Fruit fly (Drosophila melanogaster) whole organism, embryonic: ENCODE results near the gene Pcyt1.
A peak's percentile ranks its signal among the peaks of the same experiment; 100 is the strongest.

Experiments used
- Abd-B ChIP-seq: fragments of 200-800 bp; sonication (Bioruptor generic); optimal IDR thresholded peaks from 2 replicates; lab custom pipeline; 2018; ENCODE audit warnings: missing biosample characterization, mild to moderate bottlenecking, missing genetic modification characterization, moderate library complexity
- Ada2b ChIP-seq: fragments of 200-800 bp; sonication (Bioruptor generic); IDR thresholded peaks from 2 replicates; pipeline ENCODE4 v1.3.6; 2022; ENCODE audit warnings: missing biosample characterization, missing genetic modification characterization
- Blimp-1 ChIP-seq: fragments of 200-800 bp; sonication (Bioruptor generic); optimal IDR thresholded peaks from 3 replicates; lab custom pipeline; 2018; ENCODE audit warnings: missing biosample characterization, missing genetic modification characterization, mild to moderate bottlenecking, moderate library complexity, missing genetic modification reagents
- CG11504 ChIP-seq: fragments of 200-800 bp; sonication (Bioruptor generic); optimal IDR thresholded peaks from 3 replicates; lab custom pipeline; 2019; ENCODE audit warnings: missing biosample characterization, mild to moderate bottlenecking, missing genetic modification characterization, moderate library complexity
- CG12236 ChIP-seq: fragments of 200-800 bp; sonication (Bioruptor generic); optimal IDR thresholded peaks from 2 replicates; lab custom pipeline; 2016; ENCODE audit warnings: missing biosample characterization, missing genetic modification characterization
- CG12299 ChIP-seq: fragments of 200-800 bp; sonication (Bioruptor generic); optimal IDR thresholded peaks from 2 replicates; lab custom pipeline; 2018; ENCODE audit warnings: missing biosample characterization, mild to moderate bottlenecking, missing genetic modification characterization
- CG12391 ChIP-seq: fragments of 200-800 bp; sonication (Bioruptor generic); optimal IDR thresholded peaks from 3 replicates; lab custom pipeline; 2018; ENCODE audit warnings: missing biosample characterization, mild to moderate bottlenecking, missing genetic modification characterization, moderate library complexity
- CG12942 ChIP-seq: fragments of 200-800 bp; sonication (Bioruptor generic); optimal IDR thresholded peaks from 3 replicates; lab custom pipeline; 2016; ENCODE audit warnings: missing biosample characterization, missing genetic modification characterization
- CG14710 ChIP-seq: fragments of 200-800 bp; sonication (Bioruptor generic); optimal IDR thresholded peaks from 3 replicates; lab custom pipeline; 2019; ENCODE audit warnings: missing biosample characterization, mild to moderate bottlenecking, missing genetic modification characterization, moderate library complexity
- CG17385 ChIP-seq: fragments of 200-800 bp; sonication (Bioruptor generic); optimal IDR thresholded peaks from 3 replicates; lab custom pipeline; 2018; ENCODE audit warnings: missing biosample characterization, mild to moderate bottlenecking, missing genetic modification characterization
- CG17612 ChIP-seq: fragments of 200-800 bp; sonication (Bioruptor generic); IDR thresholded peaks from 2 replicates; pipeline ENCODE4 v1.3.6; 2022; ENCODE audit warnings: missing biosample characterization, missing genetic modification characterization
- CG18476 ChIP-seq: fragments of 200-800 bp; sonication (Bioruptor generic); optimal IDR thresholded peaks from 2 replicates; lab custom pipeline; 2016; ENCODE audit warnings: missing biosample characterization, mild to moderate bottlenecking, missing genetic modification characterization
- CG2875 ChIP-seq: fragments of 200-800 bp; sonication (Bioruptor generic); optimal IDR thresholded peaks from 2 replicates; lab custom pipeline; 2017; ENCODE audit warnings: missing biosample characterization, mild to moderate bottlenecking, missing genetic modification characterization, missing genetic modification reagents
- CG30020 ChIP-seq: fragments of 200-800 bp; optimal IDR thresholded peaks from 2 replicates; lab custom pipeline; 2019; ENCODE audit warnings: missing biosample characterization, mild to moderate bottlenecking, missing genetic modification characterization, moderate library complexity
- CG3838 ChIP-seq: fragments of 200-800 bp; sonication (Bioruptor generic); optimal IDR thresholded peaks from 3 replicates; lab custom pipeline; 2016; ENCODE audit warnings: missing biosample characterization, missing genetic modification characterization
- CG5953 ChIP-seq: fragments of 200-800 bp; sonication (Bioruptor generic); IDR thresholded peaks from 2 replicates; pipeline ENCODE4 v1.3.6; 2022; ENCODE audit warnings: missing biosample characterization, missing genetic modification characterization
- CG7372 ChIP-seq: fragments of 200-800 bp; sonication (Bioruptor generic); IDR thresholded peaks from 2 replicates; pipeline ENCODE4 v1.3.6; 2022; ENCODE audit warnings: missing biosample characterization, missing genetic modification characterization
- CG9215 ChIP-seq: fragments of 200-800 bp; sonication (Bioruptor generic); IDR thresholded peaks from 2 replicates; pipeline ENCODE4 v1.3.6; 2022; ENCODE audit warnings: missing biosample characterization, missing genetic modification characterization
- Dip3 ChIP-seq: fragments of 200-800 bp; sonication (Bioruptor generic); optimal IDR thresholded peaks from 3 replicates; lab custom pipeline; 2016; ENCODE audit warnings: missing biosample characterization, missing genetic modification characterization
- H2.0 ChIP-seq: fragments of 200-800 bp; sonication (Bioruptor generic); IDR thresholded peaks from 2 replicates; pipeline ENCODE4 v1.3.6; 2022; ENCODE audit warnings: missing biosample characterization, missing genetic modification characterization
- HLH3B ChIP-seq: fragments of 200-800 bp; sonication (Bioruptor generic); IDR thresholded peaks from 2 replicates; pipeline ENCODE4 v1.3.6; 2022; ENCODE audit warnings: missing biosample characterization, missing genetic modification characterization
- Hand ChIP-seq: fragments of 200-800 bp; sonication (Bioruptor generic); optimal IDR thresholded peaks from 2 replicates; lab custom pipeline; 2017; ENCODE audit warnings: mild to moderate bottlenecking, missing biosample characterization, missing genetic modification reagents, missing genetic modification characterization
- Rfx ChIP-seq: fragments of 200-800 bp; sonication (Bioruptor generic); IDR thresholded peaks from 2 replicates; pipeline ENCODE4 v1.3.6; 2022; ENCODE audit warnings: missing biosample characterization, missing genetic modification characterization
- Ssrp ChIP-seq: fragments of 200-800 bp; sonication (Bioruptor generic); optimal IDR thresholded peaks from 2 replicates; lab custom pipeline; 2018; ENCODE audit warnings: missing biosample characterization, mild to moderate bottlenecking, missing genetic modification characterization, moderate library complexity
- TFAM ChIP-seq: fragments of 200-800 bp; sonication (Bioruptor generic); optimal IDR thresholded peaks from 2 replicates; lab custom pipeline; 2017; ENCODE audit warnings: missing biosample characterization, missing genetic modification characterization, inconsistent platforms
- ap ChIP-seq: fragments of 200-800 bp; sonication (Bioruptor generic); IDR thresholded peaks from 2 replicates; pipeline ENCODE4 v1.3.6; 2022; ENCODE audit warnings: missing biosample characterization, missing genetic modification characterization
- ara ChIP-seq: fragments of 200-800 bp; sonication (Bioruptor generic); IDR thresholded peaks from 2 replicates; pipeline ENCODE4 v1.3.6; 2022; ENCODE audit warnings: missing biosample characterization, missing genetic modification characterization
- ash1 ChIP-seq: fragments of 200-800 bp; sonication (Bioruptor generic); optimal IDR thresholded peaks from 2 replicates; lab custom pipeline; 2018; ENCODE audit warnings: missing biosample characterization, mild to moderate bottlenecking, missing genetic modification characterization
- cg ChIP-seq: fragments of 200-800 bp; sonication (Bioruptor generic); optimal IDR thresholded peaks from 3 replicates; lab custom pipeline; 2019; ENCODE audit warnings: missing biosample characterization, mild to moderate bottlenecking, missing genetic modification characterization, moderate library complexity
- chinmo ChIP-seq: fragments of 200-800 bp; sonication (Bioruptor generic); IDR thresholded peaks from 4 replicates; pipeline ENCODE4 v1.3.6; 2022; ENCODE audit warnings: missing biosample characterization, missing genetic modification characterization; ENCODE audit not compliant: partially characterized antibody
- eve ChIP-seq, 2 experiments: fragments of >200 bp; optimal IDR thresholded peaks; 2 replicates each; lab custom pipeline; 2017; ENCODE audit warnings: missing biosample characterization in 2 of 2, missing genetic modification characterization in 2 of 2
- hkb ChIP-seq, 2 experiments: fragments of 200-800 bp in 1 of 2; fragments of >200 bp in 1 of 2; sonication (Bioruptor generic) in 1 of 2; IDR thresholded peaks in 1 of 2; optimal IDR thresholded peaks in 1 of 2; 2 replicates each; pipeline versions ENCODE4 v1.3.6 to Lab custom; 2017 to 2022; ENCODE audit warnings: missing biosample characterization in 1 of 2, missing genetic modification characterization in 1 of 2
- kay ChIP-seq: fragments of 200-800 bp; sonication (Bioruptor generic); optimal IDR thresholded peaks from 2 replicates; lab custom pipeline; 2016; ENCODE audit warnings: missing biosample characterization, missing genetic modification characterization
- klu ChIP-seq: fragments of 200-800 bp; sonication (Bioruptor generic); IDR thresholded peaks from 2 replicates; pipeline ENCODE4 v1.3.6; 2022; ENCODE audit warnings: missing biosample characterization, missing genetic modification characterization
- mirr ChIP-seq: fragments of 200-800 bp; sonication (Bioruptor generic); optimal IDR thresholded peaks from 3 replicates; lab custom pipeline; 2018; ENCODE audit warnings: missing biosample characterization, mild to moderate bottlenecking, missing genetic modification characterization
- nerfin-1 ChIP-seq: fragments of 200-800 bp; sonication (Bioruptor generic); optimal IDR thresholded peaks from 3 replicates; lab custom pipeline; 2019; ENCODE audit warnings: missing biosample characterization, mild to moderate bottlenecking, missing genetic modification characterization, moderate library complexity
- nmo ChIP-seq: fragments of 200-800 bp; sonication (Bioruptor generic); optimal IDR thresholded peaks from 2 replicates; lab custom pipeline; 2018; ENCODE audit warnings: missing biosample characterization, mild to moderate bottlenecking, missing genetic modification characterization, moderate library complexity
- peb ChIP-seq: fragments of 200-800 bp; sonication (Bioruptor generic); IDR thresholded peaks from 2 replicates; pipeline ENCODE4 v1.3.6; 2022; ENCODE audit warnings: missing biosample characterization, missing genetic modification characterization
- row ChIP-seq: fragments of 200-800 bp; sonication (Bioruptor generic); IDR thresholded peaks from 3 replicates; pipeline ENCODE4 v1.3.6; 2022; ENCODE audit warnings: missing biosample characterization, missing genetic modification characterization
- run ChIP-seq: fragments of 200-800 bp; sonication (Bioruptor generic); optimal IDR thresholded peaks from 3 replicates; lab custom pipeline; 2018; ENCODE audit warnings: missing biosample characterization, mild to moderate bottlenecking, missing genetic modification characterization
- seq ChIP-seq: fragments of 200-800 bp; sonication (Bioruptor generic); IDR thresholded peaks from 2 replicates; pipeline ENCODE4 v1.3.6; 2022; ENCODE audit warnings: missing biosample characterization, missing genetic modification characterization
- tap ChIP-seq: fragments of 200-800 bp; optimal IDR thresholded peaks from 3 replicates; lab custom pipeline; 2019; ENCODE audit warnings: missing biosample characterization, mild to moderate bottlenecking, missing genetic modification characterization, moderate library complexity
- tna ChIP-seq: fragments of 200-800 bp; sonication (Bioruptor generic); IDR thresholded peaks from 2 replicates; pipeline ENCODE4 v1.3.6; 2022; ENCODE audit warnings: missing biosample characterization, missing genetic modification characterization; ENCODE audit not compliant: partially characterized antibody
- trh ChIP-seq: fragments of 200-800 bp; sonication (Bioruptor generic); optimal IDR thresholded peaks from 2 replicates; lab custom pipeline; 2016; ENCODE audit warnings: missing biosample characterization, missing genetic modification characterization
- tx ChIP-seq: fragments of 200-800 bp; sonication (Bioruptor generic); optimal IDR thresholded peaks from 2 replicates; lab custom pipeline; 2016; ENCODE audit warnings: missing biosample characterization, missing genetic modification characterization
- unc-4 ChIP-seq: fragments of 200-800 bp; sonication (Bioruptor generic); IDR thresholded peaks from 2 replicates; pipeline ENCODE4 v1.3.6; 2022; ENCODE audit warnings: missing biosample characterization, missing genetic modification characterization; ENCODE audit not compliant: partially characterized antibody
- vvl ChIP-seq: fragments of 200-800 bp; sonication (Bioruptor generic); IDR thresholded peaks from 2 replicates; pipeline ENCODE4 v1.3.6; 2022; ENCODE audit warnings: missing biosample characterization, missing genetic modification characterization
- wor ChIP-seq: fragments of 200-800 bp; sonication (Bioruptor generic); IDR thresholded peaks from 2 replicates; pipeline ENCODE4 v1.3.6; 2022; ENCODE audit warnings: missing biosample characterization, missing genetic modification characterization
- zen2 ChIP-seq: fragments of 200-800 bp; sonication (Bioruptor generic); IDR thresholded peaks from 3 replicates; pipeline ENCODE4 v1.3.6; 2022; ENCODE audit warnings: missing biosample characterization, missing genetic modification characterization; ENCODE audit not compliant: partially characterized antibody
- zfh2 ChIP-seq: fragments of 200-800 bp; sonication (Bioruptor generic); optimal IDR thresholded peaks from 2 replicates; lab custom pipeline; 2016; ENCODE audit warnings: missing biosample characterization, missing genetic modification characterization

Pcyt1 gene

dm6 chr3L:1545693-1546329, at the start of gene Pcyt1, which contains the start of gene CG32313 (continued):
- TF ChIP-seq Hand (GFP tag; lab: Kevin White, UChicago) (no peak), ap (no peak), CG18476 (no peak), row (peak; percentile 42; the same call in 2 of the 3 replicates), hkb (optimal IDR thresholded peaks at IDR 0.05; lab: Kevin White, UChicago) (no peak), hkb (GFP tag; IDR thresholded peaks at IDR 0.05; lab: Robert Waterston, UW) (0 out of 2 replicates have a peak, but pooled peaks have one; percentile 24), CG14710 (tag; lab: Kevin White, UChicago) (peak; percentile 54), CG12942 (GFP tag; lab: Kevin White, UChicago) (peak; percentile 17), ara (GFP tag; lab: Robert Waterston, UW) (no peak), tap (tag; lab: Kevin White, UChicago) (peak; percentile 49), cg (GFP tag; lab: Kevin White, UChicago) (peak; percentile 35), chinmo (GFP tag; lab: Robert Waterston, UW) (peak; percentile 94), HLH3B (GFP tag; lab: Robert Waterston, UW) (no peak; the same call in 1 of the 2 replicates), CG30020 (tag; lab: Kevin White, UChicago) (peak; percentile 66), tna (GFP tag; lab: Robert Waterston, UW) (peak; percentile 77), peb (no peak), CG7372 (GFP tag; lab: Robert Waterston, UW) (no peak), Rfx (GFP tag; lab: Robert Waterston, UW) (peak; percentile 23; the same call in 1 of the 2 replicates), vvl (peak; percentile 35), run (no peak), CG11504 (no peak), nmo (GFP tag; lab: Kevin White, UChicago) (peak; percentile 50), TFAM (no peak), CG9215 (GFP tag; lab: Robert Waterston, UW) (no peak), Dip3 (no peak), seq (no peak), H2.0 (GFP tag; lab: Robert Waterston, UW) (no peak), wor (GFP tag; lab: Robert Waterston, UW) (no peak), CG3838 (GFP tag; lab: Kevin White, UChicago) (peak; percentile 94), nerfin-1 (tag; lab: Kevin White, UChicago) (peak; percentile 92), Abd-B (GFP tag; lab: Kevin White, UChicago) (no peak), CG2875 (GFP tag; lab: Kevin White, UChicago) (peak; percentile 23), CG17612 (GFP tag; lab: Robert Waterston, UW) (no peak), kay (GFP tag; lab: Kevin White, UChicago) (no peak), trh (GFP tag; lab: Kevin White, UChicago) (no peak), unc-4 (GFP tag; lab: Robert Waterston, UW) (peak; percentile 87), Blimp-1 (GFP tag; lab: Kevin White, UChicago) (peak; percentile 47), zfh2 (GFP tag; lab: Kevin White, UChicago) (no peak), tx (no peak), mirr (GFP tag; lab: Kevin White, UChicago) (peak; percentile 53), CG12299 (no peak), ash1 (GFP tag; lab: Kevin White, UChicago) (no peak), eve (GFP tag; optimal IDR thresholded peaks at IDR 0.05; lab: Kevin White, UChicago) (no peak), CG5953 (no peak), klu (GFP tag; lab: Robert Waterston, UW) (no peak), CG12391 (tag; lab: Kevin White, UChicago) (peak; percentile 36), Ada2b (no peak), CG17385 (GFP tag; lab: Kevin White, UChicago) (peak; percentile 19), zen2 (GFP tag; lab: Robert Waterston, UW) (peak; percentile 77), Ssrp (no peak), CG12236 (GFP tag; lab: Kevin White, UChicago) (no peak)
